Worm (Caenorhabditis elegans) whole organism, midembryonic: ENCODE measurements around the gene oac-29.

ENCODE experiments used
- T22C8.4 ChIP-seq: fragments of 200-800 bp; sonication (Bioruptor generic); IDR thresholded peaks from 2 replicates; pipeline ENCODE4 v1.3.6; 2022; ENCODE audit warnings: missing genetic modification characterization, missing compliant biosample characterization
- med-1 ChIP-seq: sonication (generic microtip); optimal IDR thresholded peaks from 2 replicates; lab custom pipeline; 2017; ENCODE audit warnings: missing genetic modification characterization, mild to moderate bottlenecking, missing compliant biosample characterization, antibody characterized with exemption, missing genetic modification reagents; ENCODE audit not compliant: insufficient read depth

- TF ChIP-seq T22C8.4 (no peak), med-1 (GFP tag; lab: Kevin White, UChicago) (no peak)
Observed at ce11 chrV:8623754-8624153, 11.7 kb downstream of the oac-29 start, which contains the start of gene F41E6.17.
